Worm (Caenorhabditis elegans): Measurements from ENCODE around the gene Y77E11A.7.

DNA sequence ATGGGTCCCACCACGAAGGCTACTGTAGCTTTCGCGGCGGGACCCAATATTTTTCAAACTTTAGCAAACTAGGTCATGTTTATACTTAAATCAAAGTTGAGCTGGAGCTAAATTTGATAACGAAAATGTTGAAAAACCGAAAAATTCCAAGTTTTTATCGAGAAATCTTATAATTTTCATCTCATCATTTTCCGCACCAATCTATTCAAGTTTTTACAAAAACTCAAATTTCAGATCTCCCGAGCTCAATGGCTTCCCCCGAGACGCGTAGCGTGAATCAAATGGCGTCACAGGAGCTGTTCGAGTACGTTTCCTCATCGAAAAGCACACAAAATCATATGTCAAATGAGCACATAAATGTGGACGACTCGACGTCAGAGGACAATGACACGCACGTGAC lies 21.8 kb downstream of the Y77E11A.7 start:
- TF ChIP-seq unc-130 (GFP tag; optimal IDR thresholded peaks at IDR 0.05) (no peak), ceh-27 (GFP tag; optimal IDR thresholded peaks at IDR 0.05) (no peak), ccch-3 (GFP tag; optimal IDR thresholded peaks at IDR 0.05) (no peak), nfya-2 (GFP tag; IDR thresholded peaks at IDR 0.05) (no peak), Y53G8AR.9 (GFP tag; conservative IDR thresholded peaks at IDR 0.05) (no peak), hrde-1 (tag; optimal IDR thresholded peaks at IDR 0.05; ENCODE audit: borderline replicate concordance) (no peak)
